Fruit fly (Drosophila melanogaster): ENCODE results near the gene CG6696.

CG6696 gene

dm6 chrX:18634716-18635115, 27.2 kb downstream of the CG6696 start, which contains the start of gene wgn (continued):
- TF ChIP-seq dati (GFP tag; IDR thresholded peaks at IDR 0.05) (no peak), CG17912 (GFP tag; optimal IDR thresholded peaks at IDR 0.05) (no peak), Drgx (GFP tag; IDR thresholded peaks at IDR 0.05) (peak; percentile 17; the same call in 1 of the 2 replicates), CG15011 (GFP tag; optimal IDR thresholded peaks at IDR 0.05) (no peak), so (GFP tag; IDR thresholded peaks at IDR 0.05) (0 out of 3 replicates have a peak, but pooled peaks have one; percentile 10), hth (optimal IDR thresholded peaks at IDR 0.05) (no peak), Dek (tag; optimal IDR thresholded peaks at IDR 0.05) (no peak), CG7745 (tag; optimal IDR thresholded peaks at IDR 0.05) (no peak), corto (GFP tag; optimal IDR thresholded peaks at IDR 0.05) (no peak), CG11560 (tag; IDR thresholded peaks at IDR 0.05) (no peak), lola (GFP tag; optimal IDR thresholded peaks at IDR 0.05) (no peak), grn (GFP tag; optimal IDR thresholded peaks at IDR 0.05) (peak; percentile 24), CG15269 (tag; optimal IDR thresholded peaks at IDR 0.05) (no peak), Opbp (GFP tag; IDR thresholded peaks at IDR 0.05; ENCODE audit: partially characterized antibody) (peak; percentile 85), ase (GFP tag; IDR thresholded peaks at IDR 0.05) (no peak), Scr (GFP tag; IDR thresholded peaks at IDR 0.05; ENCODE audit: partially characterized antibody) (peak; percentile 89), CG9609 (GFP tag; optimal IDR thresholded peaks at IDR 0.05) (no peak), Med (GFP tag) (peak; percentile 77), Dip2 (GFP tag; IDR thresholded peaks at IDR 0.05) (no peak), ham (GFP tag; IDR thresholded peaks at IDR 0.05) (no peak), CG10654 (GFP tag; optimal IDR thresholded peaks at IDR 0.05) (no peak), CG4707 (GFP tag; optimal IDR thresholded peaks at IDR 0.05) (no peak), nom (GFP tag; optimal IDR thresholded peaks at IDR 0.05) (peak; percentile 32), zen2 (GFP tag; IDR thresholded peaks at IDR 0.05; ENCODE audit: partially characterized antibody) (peak; percentile 89), CG18619 (GFP tag; optimal IDR thresholded peaks at IDR 0.05) (no peak), slou (GFP tag; optimal IDR thresholded peaks at IDR 0.05) (no peak), CG6689 (GFP tag; IDR thresholded peaks at IDR 0.05) (no peak), Bdp1 (GFP tag; optimal IDR thresholded peaks at IDR 0.05) (no peak), CG6175 (GFP tag; IDR thresholded peaks at IDR 0.05) (no peak), slbo (GFP tag; IDR thresholded peaks at IDR 0.05) (0 out of 2 replicates have a peak, but pooled peaks have one; percentile 6), da (GFP tag; optimal IDR thresholded peaks at IDR 0.05) (no peak), CG2129 (GFP tag; IDR thresholded peaks at IDR 0.05; ENCODE audit: partially characterized antibody) (peak; percentile 74), CG8290 (GFP tag; optimal IDR thresholded peaks at IDR 0.05) (no peak), CG8290 (tag; optimal IDR thresholded peaks at IDR 0.05) (peak in 1 of 2 experiments; percentile 41), CG2199 (GFP tag; IDR thresholded peaks at IDR 0.05) (peak; percentile 93), CG16815 (GFP tag; optimal IDR thresholded peaks at IDR 0.05) (no peak), trem (tag; optimal IDR thresholded peaks at IDR 0.05) (no peak), CG15696 (tag; optimal IDR thresholded peaks at IDR 0.05) (no peak), ken (GFP tag; IDR thresholded peaks at IDR 0.05) (0 out of 3 replicates have a peak, but pooled peaks have one; percentile 7), Blimp-1 (GFP tag; optimal IDR thresholded peaks at IDR 0.05) (no peak), CG34376 (GFP tag; optimal IDR thresholded peaks at IDR 0.05) (no peak), bbx (GFP tag; IDR thresholded peaks at IDR 0.05; ENCODE audit: partially characterized antibody) (peak; percentile 92), ttk (GFP tag; IDR thresholded peaks at IDR 0.05) (no peak), CG7928 (GFP tag; optimal IDR thresholded peaks at IDR 0.05) (no peak), shn (GFP tag; optimal IDR thresholded peaks at IDR 0.05) (no peak), hkb (optimal IDR thresholded peaks at IDR 0.05) (no peak), hkb (GFP tag; IDR thresholded peaks at IDR 0.05) (0 out of 2 replicates have a peak, but pooled peaks have one; percentile 8), CG5245 (GFP tag; optimal IDR thresholded peaks at IDR 0.05) (no peak), HLH4C (GFP tag; IDR thresholded peaks at IDR 0.05; ENCODE audit: partially characterized antibody) (peak; percentile 74; the same call in 2 of the 3 replicates), CG4854 (GFP tag; optimal IDR thresholded peaks at IDR 0.05) (no peak), CG3281 (GFP tag; optimal IDR thresholded peaks at IDR 0.05) (no peak), Fer1 (GFP tag; optimal IDR thresholded peaks at IDR 0.05) (no peak)

Data from whole organism, embryonic.